Worm (Caenorhabditis elegans): Measurements from ENCODE around the gene srx-110.

- no peak for TF ChIP-seq ets-4 (GFP tag; optimal IDR thresholded peaks at IDR 0.05)
- TF ChIP-seq ama-1 (optimal IDR thresholded peaks at IDR 0.05): no peak
- TF ChIP-seq ama-1 (GFP tag; optimal IDR thresholded peaks at IDR 0.05): no peak
- no peak for TF ChIP-seq nhr-80 (tag; optimal IDR thresholded peaks at IDR 0.05)
- TF ChIP-seq snpc-1.1 (tag; optimal IDR thresholded peaks at IDR 0.05; ENCODE audit: insufficient read depth): no peak
- no peak for TF ChIP-seq snpc-3.4 (tag; optimal IDR thresholded peaks at IDR 0.05)
- TF ChIP-seq F49E8.2 (tag; optimal IDR thresholded peaks at IDR 0.05; ENCODE audit: insufficient read depth): no peak
These were observed 22.4 kb downstream of the srx-110 start, which contains the start of the genes sdz-12 and bath-31 for ce11 chrII:3731723-3732122.
